Fruit fly (Drosophila melanogaster) whole organism, embryonic: ENCODE data around the gene Mgat4a.

Experiments
- ATbp ChIP-seq: fragments of 200-800 bp; sonication (Bioruptor generic); optimal IDR thresholded peaks from 2 replicates; lab custom pipeline; 2017; ENCODE audit warnings: missing biosample characterization, mild to moderate bottlenecking, missing genetic modification characterization, missing genetic modification reagents
- CG10209 ChIP-seq: fragments of 200-800 bp; sonication (Bioruptor generic); optimal IDR thresholded peaks from 3 replicates; lab custom pipeline; 2017; ENCODE audit warnings: missing biosample characterization, mild to moderate bottlenecking, missing genetic modification characterization, missing genetic modification reagents
- CG12391 ChIP-seq: fragments of 200-800 bp; sonication (Bioruptor generic); optimal IDR thresholded peaks from 3 replicates; lab custom pipeline; 2018; ENCODE audit warnings: missing biosample characterization, mild to moderate bottlenecking, missing genetic modification characterization, moderate library complexity
- CG12769 ChIP-seq: fragments of 200-800 bp; sonication (Bioruptor generic); optimal IDR thresholded peaks from 2 replicates; lab custom pipeline; 2019; ENCODE audit warnings: missing biosample characterization, mild to moderate bottlenecking, missing genetic modification characterization, moderate library complexity
- CG13123 ChIP-seq: fragments of 200-800 bp; sonication (Bioruptor generic); optimal IDR thresholded peaks from 2 replicates; lab custom pipeline; 2016; ENCODE audit warnings: missing biosample characterization, missing genetic modification characterization
- CG15073 ChIP-seq: fragments of 200-800 bp; sonication (Bioruptor generic); optimal IDR thresholded peaks from 2 replicates; lab custom pipeline; 2016; ENCODE audit warnings: missing biosample characterization, missing genetic modification characterization
- CG1647 ChIP-seq: fragments of 200-800 bp; sonication (Bioruptor generic); optimal IDR thresholded peaks from 3 replicates; lab custom pipeline; 2016; ENCODE audit warnings: missing biosample characterization, missing genetic modification characterization
- CG17328 ChIP-seq: fragments of 200-800 bp; sonication (Bioruptor generic); IDR thresholded peaks from 2 replicates; pipeline ENCODE4 v1.3.6; 2022; ENCODE audit warnings: missing biosample characterization, missing genetic modification characterization
- CG17568 ChIP-seq: fragments of 200-800 bp; sonication (Bioruptor generic); optimal IDR thresholded peaks from 2 replicates; lab custom pipeline; 2018; ENCODE audit warnings: missing biosample characterization, mild to moderate bottlenecking, missing genetic modification characterization, moderate library complexity
- CG1832 ChIP-seq: fragments of 200-800 bp; sonication (Bioruptor generic); optimal IDR thresholded peaks from 2 replicates; lab custom pipeline; 2017; ENCODE audit warnings: missing biosample characterization, mild to moderate bottlenecking, missing genetic modification characterization, inconsistent platforms
- CG18476 ChIP-seq: fragments of 200-800 bp; sonication (Bioruptor generic); optimal IDR thresholded peaks from 2 replicates; lab custom pipeline; 2016; ENCODE audit warnings: missing biosample characterization, mild to moderate bottlenecking, missing genetic modification characterization
- CG2129 ChIP-seq: fragments of 200-800 bp; sonication (Bioruptor generic); IDR thresholded peaks from 2 replicates; pipeline ENCODE4 v1.3.6; 2022; ENCODE audit warnings: missing biosample characterization, missing genetic modification characterization; ENCODE audit not compliant: partially characterized antibody
- CG2199 ChIP-seq: fragments of 200-800 bp; sonication (Bioruptor generic); IDR thresholded peaks from 3 replicates; pipeline ENCODE4 v1.3.6; 2022; ENCODE audit warnings: missing biosample characterization, missing genetic modification characterization
- CG3281 ChIP-seq: fragments of 200-800 bp; sonication (Bioruptor generic); optimal IDR thresholded peaks from 3 replicates; lab custom pipeline; 2017; ENCODE audit warnings: missing biosample characterization, mild to moderate bottlenecking, missing genetic modification characterization
- CG3407 ChIP-seq: fragments of 200-800 bp; sonication (Bioruptor generic); optimal IDR thresholded peaks from 2 replicates; lab custom pipeline; 2018; ENCODE audit warnings: missing biosample characterization, mild to moderate bottlenecking, missing genetic modification characterization
- CG3847 ChIP-seq: fragments of 200-800 bp; sonication (Bioruptor generic); IDR thresholded peaks from 2 replicates; pipeline ENCODE4 v1.3.6; 2022; ENCODE audit warnings: missing biosample characterization, missing genetic modification characterization
- CG8359 ChIP-seq: fragments of 200-800 bp; sonication (Bioruptor generic); optimal IDR thresholded peaks from 2 replicates; lab custom pipeline; 2017; ENCODE audit warnings: missing biosample characterization, mild to moderate bottlenecking, missing genetic modification characterization, borderline replicate concordance
- CG9797 ChIP-seq: fragments of 200-800 bp; sonication (Bioruptor generic); optimal IDR thresholded peaks from 3 replicates; lab custom pipeline; 2018; ENCODE audit warnings: missing biosample characterization, mild to moderate bottlenecking, missing genetic modification characterization
- CTCF ChIP-seq: fragments of 200-800 bp; sonication (Bioruptor generic); optimal IDR thresholded peaks from 2 replicates; lab custom pipeline; 2017; ENCODE audit warnings: missing biosample characterization, mild to moderate bottlenecking, missing genetic modification characterization, moderate library complexity
- Chrac-16 ChIP-seq: fragments of 200-800 bp; sonication (Bioruptor generic); optimal IDR thresholded peaks from 3 replicates; lab custom pipeline; 2016; ENCODE audit warnings: missing biosample characterization, missing genetic modification characterization
- CkIIα-i1 ChIP-seq: fragments of 200-800 bp; sonication (Bioruptor generic); IDR thresholded peaks from 2 replicates; pipeline ENCODE4 v1.3.6; 2022; ENCODE audit warnings: missing biosample characterization, missing genetic modification characterization
- CoRest ChIP-seq: fragments of 200-800 bp; sonication (Bioruptor generic); optimal IDR thresholded peaks from 3 replicates; lab custom pipeline; 2018; ENCODE audit warnings: missing biosample characterization, mild to moderate bottlenecking, missing genetic modification characterization, moderate library complexity
- E2f1 ChIP-seq: fragments of 200-800 bp; sonication (Bioruptor generic); IDR thresholded peaks from 2 replicates; pipeline ENCODE4 v1.3.6; 2022; ENCODE audit warnings: missing biosample characterization, missing genetic modification characterization
- Eip74EF ChIP-seq, 2 experiments: fragments of 200-800 bp in 1 of 2; fragments of >200 bp in 1 of 2; sonication (Bioruptor generic) in 1 of 2; optimal IDR thresholded peaks; 2 replicates each; lab custom pipeline; 2017 to 2019; ENCODE audit warnings: missing biosample characterization in 2 of 2, missing genetic modification characterization in 2 of 2, mild to moderate bottlenecking in 1 of 2, moderate library complexity in 1 of 2
- HLH54F ChIP-seq: fragments of 200-800 bp; sonication (Bioruptor generic); optimal IDR thresholded peaks from 3 replicates; lab custom pipeline; 2016; ENCODE audit warnings: missing biosample characterization, missing genetic modification characterization
- HmgD ChIP-seq: fragments of 200-800 bp; sonication (Bioruptor generic); optimal IDR thresholded peaks from 3 replicates; lab custom pipeline; 2016; ENCODE audit warnings: missing biosample characterization, missing genetic modification characterization
- Lhr ChIP-seq: fragments of 200-800 bp; sonication (Bioruptor generic); optimal IDR thresholded peaks from 3 replicates; lab custom pipeline; 2017; ENCODE audit warnings: mild to moderate bottlenecking, missing biosample characterization, missing genetic modification reagents, missing genetic modification characterization
- NFAT ChIP-seq: fragments of 200-800 bp; sonication (Bioruptor generic); IDR thresholded peaks from 2 replicates; pipeline ENCODE4 v1.3.6; 2022; ENCODE audit warnings: missing biosample characterization, missing genetic modification characterization
- NK7.1 ChIP-seq: fragments of 200-800 bp; sonication (Bioruptor generic); optimal IDR thresholded peaks from 3 replicates; lab custom pipeline; 2016; ENCODE audit warnings: missing biosample characterization, missing genetic modification characterization
- Neu2 ChIP-seq: fragments of 200-800 bp; sonication (Bioruptor generic); optimal IDR thresholded peaks from 3 replicates; lab custom pipeline; 2016; ENCODE audit warnings: missing biosample characterization, missing genetic modification characterization, borderline replicate concordance
- Oaz ChIP-seq: fragments of 200-800 bp; sonication (Bioruptor generic); IDR thresholded peaks from 2 replicates; pipeline ENCODE4 v1.3.6; 2022; ENCODE audit warnings: missing biosample characterization, missing genetic modification characterization
- abd-A ChIP-seq: fragments of 200-800 bp; sonication (Bioruptor generic); optimal IDR thresholded peaks from 3 replicates; lab custom pipeline; 2019; ENCODE audit warnings: missing biosample characterization, mild to moderate bottlenecking, missing genetic modification characterization, moderate library complexity
- ap ChIP-seq: fragments of 200-800 bp; sonication (Bioruptor generic); IDR thresholded peaks from 2 replicates; pipeline ENCODE4 v1.3.6; 2022; ENCODE audit warnings: missing biosample characterization, missing genetic modification characterization
- gcm ChIP-seq: fragments of 200-800 bp; sonication (Bioruptor generic); optimal IDR thresholded peaks from 2 replicates; lab custom pipeline; 2019; ENCODE audit warnings: missing biosample characterization, mild to moderate bottlenecking, missing genetic modification characterization, moderate library complexity
- gsb-n ChIP-seq: fragments of 200-800 bp; sonication (Bioruptor generic); optimal IDR thresholded peaks from 3 replicates; lab custom pipeline; 2018; ENCODE audit warnings: missing biosample characterization, mild to moderate bottlenecking, missing genetic modification characterization
- hbn ChIP-seq: fragments of 200-800 bp; sonication (Bioruptor generic); IDR thresholded peaks from 2 replicates; pipeline ENCODE4 v1.3.6; 2022; ENCODE audit warnings: missing biosample characterization, missing genetic modification characterization; ENCODE audit not compliant: partially characterized antibody
- insv ChIP-seq, 2 experiments: fragments of 200-800 bp; sonication (Bioruptor generic); optimal IDR thresholded peaks; 3 replicates each; lab custom pipeline; 2016 to 2018; ENCODE audit warnings: missing biosample characterization in 2 of 2, missing genetic modification characterization in 2 of 2
- kah ChIP-seq: fragments of 200-800 bp; sonication (Bioruptor generic); optimal IDR thresholded peaks from 2 replicates; lab custom pipeline; 2018; ENCODE audit warnings: missing biosample characterization, mild to moderate bottlenecking, missing genetic modification characterization
- nerfin-2 ChIP-seq: fragments of 200-800 bp; sonication (Bioruptor generic); IDR thresholded peaks from 2 replicates; pipeline ENCODE4 v1.3.6; 2022; ENCODE audit warnings: missing biosample characterization, missing genetic modification characterization; ENCODE audit not compliant: partially characterized antibody
- nmo ChIP-seq: fragments of 200-800 bp; sonication (Bioruptor generic); optimal IDR thresholded peaks from 2 replicates; lab custom pipeline; 2018; ENCODE audit warnings: missing biosample characterization, mild to moderate bottlenecking, missing genetic modification characterization, moderate library complexity
- peb ChIP-seq: fragments of 200-800 bp; sonication (Bioruptor generic); IDR thresholded peaks from 2 replicates; pipeline ENCODE4 v1.3.6; 2022; ENCODE audit warnings: missing biosample characterization, missing genetic modification characterization
- shn ChIP-seq: fragments of 200-800 bp; sonication (Bioruptor generic); optimal IDR thresholded peaks from 3 replicates; lab custom pipeline; 2016; ENCODE audit warnings: missing biosample characterization, missing genetic modification characterization
- sima ChIP-seq: fragments of 200-800 bp; sonication (Bioruptor generic); optimal IDR thresholded peaks from 2 replicates; lab custom pipeline; 2016; ENCODE audit warnings: missing biosample characterization, missing genetic modification characterization
- ssp ChIP-seq: fragments of 200-800 bp; sonication (Bioruptor generic); IDR thresholded peaks from 2 replicates; pipeline ENCODE4 v1.3.6; 2022; ENCODE audit warnings: missing biosample characterization, missing genetic modification characterization
- vfl ChIP-seq: fragments of 200-800 bp; sonication (Bioruptor generic); optimal IDR thresholded peaks from 2 replicates; lab custom pipeline; 2016; ENCODE audit warnings: missing biosample characterization, missing genetic modification characterization
- vnd ChIP-seq: fragments of 200-800 bp; sonication (Bioruptor generic); IDR thresholded peaks from 3 replicates; pipeline ENCODE4 v1.3.6; 2022; ENCODE audit warnings: missing biosample characterization, missing genetic modification characterization; ENCODE audit not compliant: partially characterized antibody
- wek ChIP-seq: fragments of 200-800 bp; sonication (Bioruptor generic); optimal IDR thresholded peaks from 3 replicates; lab custom pipeline; 2018; ENCODE audit warnings: missing biosample characterization, mild to moderate bottlenecking, missing genetic modification characterization, moderate library complexity
- zen ChIP-seq: fragments of 200-800 bp; sonication (Bioruptor generic); optimal IDR thresholded peaks from 3 replicates; lab custom pipeline; 2018; ENCODE audit warnings: missing biosample characterization, mild to moderate bottlenecking, missing genetic modification characterization, moderate library complexity

The Mgat4a gene

DNA sequence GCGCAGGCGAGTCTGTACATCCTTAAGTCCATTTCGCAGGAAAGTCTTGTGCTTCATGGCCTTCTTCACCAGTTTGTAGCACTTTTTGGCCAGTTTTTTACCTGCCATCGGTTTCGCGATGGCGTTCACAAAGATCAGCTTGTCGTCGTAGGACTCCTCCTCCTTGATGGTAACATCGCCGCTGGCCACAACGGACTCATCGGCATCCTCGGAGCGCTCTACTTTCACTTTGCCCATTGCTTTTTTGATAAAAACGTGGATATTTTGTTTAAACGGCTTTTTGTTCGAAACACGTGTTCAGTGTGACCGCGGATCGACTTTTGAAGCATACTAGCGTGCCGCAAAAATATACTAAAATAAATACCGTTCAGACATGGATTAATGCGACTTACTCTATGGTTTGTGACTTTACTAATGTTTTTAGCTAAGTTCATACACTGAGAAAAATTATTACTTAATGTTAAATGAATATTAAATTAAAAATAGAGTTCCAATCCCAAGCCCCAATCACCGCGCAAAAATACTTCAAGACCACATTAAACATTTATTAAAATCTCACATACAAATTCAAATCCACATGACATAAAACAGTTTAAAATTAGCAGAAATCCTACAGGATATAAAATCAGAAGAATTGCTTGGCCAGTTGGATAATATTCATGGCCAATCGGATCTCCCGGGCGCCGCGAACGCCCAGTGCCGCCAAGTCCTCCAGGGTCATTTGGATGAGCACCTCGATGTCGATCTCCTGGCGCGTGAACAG is 40.2 kb downstream of the Mgat4a start, which contains the start of gene NHP2 (continued):
- TF ChIP-seq HmgD (no peak), CG18476 (GFP tag; lab: Kevin White, UChicago) (peak; percentile 75), CG8359 (GFP tag; lab: Kevin White, UChicago) (peak; percentile 47), ap (peak; percentile 72; the same call in 1 of the 2 replicates), insv (GFP tag; optimal IDR thresholded peaks at IDR 0.05; lab: Kevin White, UChicago) (peak in 1 of 2 experiments; percentile 57), CG13123 (GFP tag; lab: Kevin White, UChicago) (peak; percentile 48), CG15073 (GFP tag; lab: Kevin White, UChicago) (no peak), CG3847 (GFP tag; lab: Robert Waterston, UW) (peak; percentile 77), E2f1 (GFP tag; lab: Robert Waterston, UW) (peak; percentile 78), NK7.1 (peak; percentile 27), vfl (GFP tag; lab: Kevin White, UChicago) (peak; percentile 62), CG2199 (0 out of 3 replicates have a peak, but pooled peaks have one; percentile 33), NFAT (peak; percentile 76; the same call in 1 of the 2 replicates), zen (tag; lab: Kevin White, UChicago) (peak; percentile 85), shn (GFP tag; lab: Kevin White, UChicago) (peak; percentile 40), CG1832 (GFP tag; lab: Kevin White, UChicago) (no peak), Chrac-16 (GFP tag; lab: Kevin White, UChicago) (peak; percentile 69), CoRest (peak; percentile 83), abd-A (no peak), vnd (GFP tag; lab: Robert Waterston, UW) (no peak), HLH54F (peak; percentile 54), Oaz (GFP tag; lab: Robert Waterston, UW) (peak; percentile 68), CkIIα-i1 (GFP tag; lab: Robert Waterston, UW) (no peak; the same call in 1 of the 2 replicates), hbn (GFP tag; lab: Robert Waterston, UW) (no peak), CG10209 (GFP tag; lab: Kevin White, UChicago) (peak; percentile 80), CG9797 (GFP tag; lab: Kevin White, UChicago) (peak; percentile 93), CTCF (GFP tag; lab: Kevin White, UChicago) (peak; percentile 68), CG12391 (peak; percentile 88), CG12769 (tag; lab: Kevin White, UChicago) (no peak), wek (GFP tag; lab: Kevin White, UChicago) (peak; percentile 72), CG2129 (GFP tag; lab: Robert Waterston, UW) (no peak), Lhr (GFP tag; lab: Kevin White, UChicago) (peak; percentile 89), CG1647 (GFP tag; lab: Kevin White, UChicago) (peak; percentile 48), ATbp (GFP tag; lab: Kevin White, UChicago) (peak; percentile 80), gsb-n (tag; lab: Kevin White, UChicago) (no peak), CG3407 (GFP tag; lab: Kevin White, UChicago) (peak; percentile 72), CG3281 (GFP tag; lab: Kevin White, UChicago) (peak; percentile 83), gcm (GFP tag; lab: Kevin White, UChicago) (peak; percentile 86), sima (GFP tag; lab: Kevin White, UChicago) (no peak), nmo (GFP tag; lab: Kevin White, UChicago) (peak; percentile 85), Eip74EF (GFP tag; optimal IDR thresholded peaks at IDR 0.05; lab: Kevin White, UChicago) (no peak), kah (GFP tag; lab: Kevin White, UChicago) (peak; percentile 76), ssp (peak; percentile 65), peb (GFP tag; lab: Robert Waterston, UW) (peak; percentile 56; the same call in 1 of the 2 replicates), CG17328 (GFP tag; lab: Robert Waterston, UW) (peak; percentile 84), nerfin-2 (no peak), CG17568 (no peak), Neu2 (peak; percentile 60)
